Worm (Caenorhabditis elegans) whole organism, late embryonic: ENCODE results near the gene str-57.

Source experiments
- C08G9.2 ChIP-seq: sonication (generic microtip); optimal IDR thresholded peaks from 2 replicates; lab custom pipeline; 2016; ENCODE audit warnings: mild to moderate bottlenecking, missing genetic modification characterization, moderate library complexity, missing compliant biosample characterization
- C38D4.7 ChIP-seq: fragments of 200-800 bp; sonication (Bioruptor generic); optimal IDR thresholded peaks from 2 replicates; lab custom pipeline; 2018; ENCODE audit warnings: mild to moderate bottlenecking, missing genetic modification characterization, moderate library complexity, missing compliant biosample characterization
- K02D7.2 ChIP-seq: sonication (generic microtip); optimal IDR thresholded peaks from 2 replicates; lab custom pipeline; 2017; ENCODE audit warnings: mild to moderate bottlenecking, missing genetic modification characterization, missing compliant biosample characterization
- K09A11.1 ChIP-seq: sonication (generic microtip); optimal IDR thresholded peaks from 2 replicates; lab custom pipeline; 2017; ENCODE audit warnings: antibody characterized with exemption, mild to moderate bottlenecking, missing genetic modification characterization, missing compliant biosample characterization; ENCODE audit not compliant: insufficient read depth
- ceh-14 ChIP-seq: sonication (generic microtip); optimal IDR thresholded peaks from 2 replicates; lab custom pipeline; 2016; ENCODE audit warnings: missing genotype, missing genetic modification characterization, missing compliant biosample characterization
- ceh-22 ChIP-seq: sonication (generic microtip); optimal IDR thresholded peaks from 2 replicates; lab custom pipeline; 2017; ENCODE audit warnings: missing biosample characterization, missing genetic modification characterization
- ceh-30 ChIP-seq: fragments of 150-350 bp; optimal IDR thresholded peaks from 2 replicates; lab custom pipeline; 2014; ENCODE audit warnings: missing biosample characterization, missing genetic modification characterization
- ceh-31 ChIP-seq: sonication (generic microtip); optimal IDR thresholded peaks from 2 replicates; lab custom pipeline; 2016; ENCODE audit warnings: missing genetic modification characterization, missing compliant biosample characterization
- ceh-45 ChIP-seq: fragments of 200-800 bp; sonication (Bioruptor generic); IDR thresholded peaks from 2 replicates; pipeline ENCODE4 v1.3.6; 2022; ENCODE audit warnings: missing genetic modification reagents, missing genetic modification characterization, missing compliant biosample characterization
- ceh-48 ChIP-seq: sonication (generic microtip); optimal IDR thresholded peaks from 2 replicates; lab custom pipeline; 2016; ENCODE audit warnings: missing genetic modification characterization, inconsistent platforms, missing compliant biosample characterization
- ceh-9 ChIP-seq: sonication (generic microtip); optimal IDR thresholded peaks from 2 replicates; lab custom pipeline; 2016; ENCODE audit warnings: mild to moderate bottlenecking, missing genetic modification characterization, inconsistent platforms, missing compliant biosample characterization
- dmd-4 ChIP-seq: sonication (generic microtip); optimal IDR thresholded peaks from 2 replicates; lab custom pipeline; 2016; ENCODE audit warnings: borderline replicate concordance, missing genetic modification characterization, missing compliant biosample characterization
- dve-1 ChIP-seq: sonication (generic microtip); optimal IDR thresholded peaks from 2 replicates; lab custom pipeline; 2017; ENCODE audit warnings: antibody characterized with exemption, mild to moderate bottlenecking, missing genetic modification characterization, missing compliant biosample characterization
- elt-2 ChIP-seq: sonication (generic microtip); optimal IDR thresholded peaks from 2 replicates; lab custom pipeline; 2016; ENCODE audit warnings: missing genetic modification reagents, missing genetic modification characterization, missing compliant biosample characterization
- elt-4 ChIP-seq: sonication (generic microtip); optimal IDR thresholded peaks from 2 replicates; lab custom pipeline; 2016; ENCODE audit warnings: missing genetic modification characterization, missing compliant biosample characterization
- fkh-10 ChIP-seq: fragments of 150-350 bp; optimal IDR thresholded peaks from 2 replicates; lab custom pipeline; 2014; ENCODE audit warnings: missing biosample characterization, missing genetic modification reagents, missing genetic modification characterization
- fkh-6 ChIP-seq: sonication (generic microtip); optimal IDR thresholded peaks from 2 replicates; lab custom pipeline; 2016; ENCODE audit warnings: missing genetic modification characterization, missing compliant biosample characterization
- hlh-15 ChIP-seq: sonication (generic microtip); optimal IDR thresholded peaks from 2 replicates; lab custom pipeline; 2016; ENCODE audit warnings: missing genetic modification characterization, missing compliant biosample characterization
- lim-6 ChIP-seq: sonication (generic microtip); optimal IDR thresholded peaks from 2 replicates; lab custom pipeline; 2016; ENCODE audit warnings: missing genetic modification characterization, missing compliant biosample characterization
- lin-11 ChIP-seq: fragments of 200-800 bp; sonication (Bioruptor generic); optimal IDR thresholded peaks from 2 replicates; lab custom pipeline; 2018; ENCODE audit warnings: mild to moderate bottlenecking, missing genetic modification characterization, missing compliant biosample characterization
- nfya-1 ChIP-seq: sonication (generic microtip); optimal IDR thresholded peaks from 2 replicates; lab custom pipeline; 2017; ENCODE audit warnings: missing genetic modification characterization, mild to moderate bottlenecking, missing compliant biosample characterization, antibody characterized with exemption, moderate library complexity
- nhr-11 ChIP-seq: fragments of 150-350 bp; optimal IDR thresholded peaks from 2 replicates; lab custom pipeline; 2014; ENCODE audit warnings: missing biosample characterization, missing genetic modification characterization
- pat-9 ChIP-seq: fragments of 200-800 bp; sonication (Bioruptor generic); optimal IDR thresholded peaks from 2 replicates; lab custom pipeline; 2018; ENCODE audit warnings: mild to moderate bottlenecking, missing genetic modification characterization, moderate library complexity, missing compliant biosample characterization
- pax-1 ChIP-seq: fragments of 150-350 bp; optimal IDR thresholded peaks from 2 replicates; lab custom pipeline; 2014; ENCODE audit warnings: missing biosample characterization, missing genetic modification characterization
- pha-2 ChIP-seq: sonication (generic microtip); optimal IDR thresholded peaks from 2 replicates; lab custom pipeline; 2017; ENCODE audit warnings: mild to moderate bottlenecking, missing genetic modification characterization, missing compliant biosample characterization
- pha-4 ChIP-seq: fragments of 150-350 bp; optimal IDR thresholded peaks from 2 replicates; lab custom pipeline; 2018; ENCODE audit warnings: missing biosample characterization, missing genetic modification reagents, missing genetic modification characterization
- pqm-1 ChIP-seq: sonication (generic microtip); optimal IDR thresholded peaks from 2 replicates; lab custom pipeline; 2016; ENCODE audit warnings: missing genetic modification characterization, missing compliant biosample characterization
- ref-2 ChIP-seq: sonication (generic microtip); optimal IDR thresholded peaks from 2 replicates; lab custom pipeline; 2016; ENCODE audit warnings: missing genetic modification characterization, missing compliant biosample characterization
- sox-2 ChIP-seq: fragments of 200-800 bp; sonication (Bioruptor generic); IDR thresholded peaks from 2 replicates; pipeline ENCODE4 v1.3.6; 2022; ENCODE audit warnings: missing genetic modification reagents, missing genetic modification characterization, missing compliant biosample characterization
- sox-4 ChIP-seq: sonication (generic microtip); optimal IDR thresholded peaks from 2 replicates; lab custom pipeline; 2017; ENCODE audit warnings: mild to moderate bottlenecking, missing genetic modification characterization, inconsistent platforms, missing compliant biosample characterization
- syd-9 ChIP-seq: sonication (generic microtip); optimal IDR thresholded peaks from 2 replicates; lab custom pipeline; 2016; ENCODE audit warnings: mild to moderate bottlenecking, missing genetic modification characterization, moderate library complexity, missing compliant biosample characterization
- ttx-3 ChIP-seq: sonication (generic microtip); optimal IDR thresholded peaks from 2 replicates; lab custom pipeline; 2016; ENCODE audit warnings: missing genetic modification reagents, missing genetic modification characterization, missing compliant biosample characterization
- unc-42 ChIP-seq: sonication (generic microtip); optimal IDR thresholded peaks from 2 replicates; lab custom pipeline; 2016; ENCODE audit warnings: missing genotype, missing genetic modification characterization, missing compliant biosample characterization
- unc-86 ChIP-seq: sonication (generic microtip); optimal IDR thresholded peaks from 2 replicates; lab custom pipeline; 2016; ENCODE audit warnings: missing genetic modification characterization, missing compliant biosample characterization

Gene str-57

ce11 chrV:15870356-15870755 is at the start of gene str-57:
TSS of gene str-57 (plus strand) at chrV:15870656.
- TF ChIP-seq dmd-4 (tag; lab: Kevin White, UChicago) = no peak
- no peak for TF ChIP-seq ref-2 (tag; lab: Kevin White, UChicago)
- TF ChIP-seq syd-9 (tag; lab: Kevin White, UChicago) = no peak
- no peak for TF ChIP-seq ceh-9 (tag; lab: Kevin White, UChicago)
- no peak for TF ChIP-seq C08G9.2
- TF ChIP-seq ttx-3 (tag; lab: Kevin White, UChicago) = no peak
- no peak for TF ChIP-seq sox-2 (GFP tag; lab: Robert Waterston, UW)
- TF ChIP-seq elt-4 (tag; lab: Kevin White, UChicago) = no peak
- TF ChIP-seq nhr-11 (tag; lab: Kevin White, UChicago) = no peak

- no peak for TF ChIP-seq ceh-14 (tag; lab: Kevin White, UChicago)
- TF ChIP-seq K02D7.2 (tag; lab: Kevin White, UChicago) = no peak
- no peak for TF ChIP-seq sox-4 (tag; lab: Kevin White, UChicago)
- TF ChIP-seq ceh-48 (tag; lab: Kevin White, UChicago) = no peak
- TF ChIP-seq ceh-22 = no peak
- no peak for TF ChIP-seq unc-86 (tag; lab: Kevin White, UChicago)
- no peak for TF ChIP-seq pha-4 (tag; lab: Kevin White, UChicago)
- no peak for TF ChIP-seq pat-9 (tag; lab: Kevin White, UChicago)
- TF ChIP-seq pax-1 (tag; lab: Kevin White, UChicago) = no peak
- TF ChIP-seq lim-6 (tag; lab: Kevin White, UChicago) = no peak
These were observed 49.1 kb upstream of the str-57 start, which contains the start of gene srbc-49 for ce11 chrV:15821398-15821797. TSS of gene srbc-49 (plus strand) at chrV:15821698.

ce11 chrV:15824866-15825265 is 45.6 kb upstream of the str-57 start, which contains the start of gene srbc-50:
TSS of gene srbc-50 (minus strand) at chrV:15824966.
- TF ChIP-seq elt-2 (tag; lab: Kevin White, UChicago) = no peak
- TF ChIP-seq fkh-6 (tag; lab: Kevin White, UChicago) = no peak
- TF ChIP-seq nfya-1 (tag; lab: Kevin White, UChicago) = no peak
- TF ChIP-seq lin-11 (tag; lab: Kevin White, UChicago) = no peak
- no peak for TF ChIP-seq pha-4 (tag; lab: Kevin White, UChicago)
- no peak for TF ChIP-seq syd-9 (tag; lab: Kevin White, UChicago)

- TF ChIP-seq K02D7.2 (tag; lab: Kevin White, UChicago) (no peak), fkh-10 (GFP tag; lab: Kevin White, UChicago) (no peak), ceh-45 (GFP tag; lab: Robert Waterston, UW) (no peak), sox-2 (GFP tag; lab: Robert Waterston, UW) (no peak), ceh-30 (tag; lab: Kevin White, UChicago) (no peak), unc-42 (no peak), dve-1 (tag; lab: Kevin White, UChicago) (no peak), nhr-11 (tag; lab: Kevin White, UChicago) (no peak), nfya-1 (tag; lab: Kevin White, UChicago) (no peak), pha-4 (tag; lab: Kevin White, UChicago) (no peak), hlh-15 (tag; lab: Kevin White, UChicago) (no peak), elt-4 (tag; lab: Kevin White, UChicago) (no peak), K09A11.1 (tag; lab: Kevin White, UChicago) (no peak), pha-2 (tag; lab: Kevin White, UChicago) (no peak), C38D4.7 (GFP tag; lab: Kevin White, UChicago) (no peak), ceh-31 (tag; lab: Kevin White, UChicago) (no peak), pqm-1 (tag; lab: Kevin White, UChicago) (no peak)
These were observed 44.3 kb upstream of the str-57 start, which contains the start of gene srbc-51 for ce11 chrV:15826110-15826509. TSS of gene srbc-51 (plus strand) at chrV:15826410.
